Fruit fly (Drosophila melanogaster) whole organism, wandering third instar larva: Measurements from ENCODE around the gene Fst.

ENCODE experiments used
- Abd-B ChIP-seq: fragments of >200 bp; optimal IDR thresholded peaks from 2 replicates; lab custom pipeline; 2017; ENCODE audit warnings: missing biosample characterization, missing genetic modification characterization
- CG32264 ChIP-seq: fragments of 200-800 bp; sonication (Bioruptor generic); optimal IDR thresholded peaks from 2 replicates; lab custom pipeline; 2016; ENCODE audit warnings: missing biosample characterization, missing genetic modification characterization
- CG9705 ChIP-seq: fragments of 200-800 bp; sonication (Bioruptor generic); optimal IDR thresholded peaks from 2 replicates; lab custom pipeline; 2018; ENCODE audit warnings: missing biosample characterization, mild to moderate bottlenecking, missing genetic modification characterization
- Dfd ChIP-seq: fragments of >200 bp; optimal IDR thresholded peaks from 2 replicates; lab custom pipeline; 2017; ENCODE audit warnings: missing biosample characterization, missing genetic modification characterization
- Dif ChIP-seq: fragments of 200-275, 200-300 bp; sonication (Bioruptor generic); optimal IDR thresholded peaks from 2 replicates; lab custom pipeline; 2018; ENCODE audit warnings: missing biosample characterization, missing genetic modification characterization; ENCODE audit not compliant: partially characterized antibody
- GATAd ChIP-seq: sonication (Bioruptor generic); optimal IDR thresholded peaks from 2 replicates; lab custom pipeline; 2016; ENCODE audit warnings: missing biosample characterization, missing genetic modification characterization
- HLH106 ChIP-seq: fragments of 200-800 bp; optimal IDR thresholded peaks from 3 replicates; lab custom pipeline; 2019; ENCODE audit warnings: missing biosample characterization, mild to moderate bottlenecking, missing genetic modification characterization, moderate library complexity
- Hnf4 ChIP-seq: fragments of 200-800 bp; sonication (Bioruptor generic); optimal IDR thresholded peaks from 2 replicates; lab custom pipeline; 2016; ENCODE audit warnings: missing biosample characterization, mild to moderate bottlenecking, missing genetic modification characterization
- Hr83 ChIP-seq: fragments of 200-300 bp; sonication (Bioruptor generic); optimal IDR thresholded peaks from 2 replicates; lab custom pipeline; 2016; ENCODE audit warnings: missing biosample characterization, mild to moderate bottlenecking, missing genetic modification characterization, moderate library complexity; ENCODE audit not compliant: poor library complexity, severe bottlenecking
- Jra ChIP-seq: sonication (Bioruptor generic); optimal IDR thresholded peaks from 2 replicates; lab custom pipeline; 2016; ENCODE audit warnings: missing biosample characterization, missing genetic modification characterization
- Mio ChIP-seq: sonication (Bioruptor generic); optimal IDR thresholded peaks from 2 replicates; lab custom pipeline; 2016; ENCODE audit warnings: missing biosample characterization, missing genetic modification characterization
- N ChIP-seq: fragments of >200 bp; optimal IDR thresholded peaks from 2 replicates; lab custom pipeline; 2018; ENCODE audit warnings: missing biosample characterization, missing external identifiers, missing genetic modification characterization
- OdsH ChIP-seq: fragments of 200-800 bp; sonication (Bioruptor generic); optimal IDR thresholded peaks from 2 replicates; lab custom pipeline; 2016; ENCODE audit warnings: missing biosample characterization, mild to moderate bottlenecking, missing genetic modification characterization
- Rel ChIP-seq, 2 experiments: fragments of 200-800 bp; sonication (Bioruptor generic) in 1 of 2; optimal IDR thresholded peaks; 2 replicates in 1 of 2; 3 replicates in 1 of 2; lab custom pipeline; 2016 to 2019; ENCODE audit warnings: mild to moderate bottlenecking in 2 of 2, missing biosample characterization in 2 of 2, missing genetic modification characterization in 2 of 2, moderate library complexity in 1 of 2
- br ChIP-seq: fragments of 200-800 bp; sonication (Bioruptor generic); optimal IDR thresholded peaks from 2 replicates; lab custom pipeline; 2016; ENCODE audit warnings: missing biosample characterization, missing genetic modification characterization
- dmrt93B ChIP-seq: fragments of 200-800 bp; sonication (Bioruptor generic); optimal IDR thresholded peaks from 2 replicates; lab custom pipeline; 2018; ENCODE audit warnings: missing biosample characterization, mild to moderate bottlenecking, missing genetic modification characterization
- dsf ChIP-seq: sonication (Bioruptor generic); optimal IDR thresholded peaks from 2 replicates; lab custom pipeline; 2016; ENCODE audit warnings: missing biosample characterization, missing genetic modification characterization, borderline replicate concordance
- h ChIP-seq: fragments of 200-800 bp; sonication (Bioruptor generic); optimal IDR thresholded peaks from 3 replicates; lab custom pipeline; 2016; ENCODE audit warnings: missing biosample characterization, mild to moderate bottlenecking, missing genetic modification characterization
- jim ChIP-seq: fragments of 175-275, 200-325 bp; sonication (Bioruptor generic); optimal IDR thresholded peaks from 2 replicates; lab custom pipeline; 2016; ENCODE audit warnings: missing biosample characterization, mild to moderate bottlenecking, missing genetic modification characterization
- lola ChIP-seq: fragments of >200 bp; optimal IDR thresholded peaks from 2 replicates; lab custom pipeline; 2017; ENCODE audit warnings: missing biosample characterization, missing genetic modification characterization
- pan ChIP-seq: fragments of >200 bp; optimal IDR thresholded peaks from 2 replicates; lab custom pipeline; 2017
- psq ChIP-seq: fragments of 200-800 bp; sonication (Bioruptor generic); optimal IDR thresholded peaks from 3 replicates; lab custom pipeline; 2017; ENCODE audit warnings: missing biosample characterization, mild to moderate bottlenecking, missing genetic modification characterization, moderate library complexity
- rgr ChIP-seq: fragments of 200-800 bp; sonication (Bioruptor generic); optimal IDR thresholded peaks from 3 replicates; lab custom pipeline; 2016; ENCODE audit warnings: missing biosample characterization, mild to moderate bottlenecking, missing genetic modification characterization
- sv ChIP-seq: fragments of 200-800 bp; sonication (Bioruptor generic); optimal IDR thresholded peaks from 3 replicates; lab custom pipeline; 2016; ENCODE audit warnings: missing biosample characterization, missing genetic modification characterization
- usp ChIP-seq: fragments of >200 bp; optimal IDR thresholded peaks from 2 replicates; lab custom pipeline; 2017; ENCODE audit warnings: missing biosample characterization, missing genetic modification characterization
- woc ChIP-seq: sonication (Bioruptor generic); optimal IDR thresholded peaks from 2 replicates; lab custom pipeline; 2016; ENCODE audit warnings: missing biosample characterization, mild to moderate bottlenecking, missing genetic modification characterization

Fst gene

dm6 chr3R:9665405-9665804 lies 19.5 kb upstream of the Fst start:
- no peak for TF ChIP-seq usp (GFP tag; lab: Kevin White, UChicago)

dm6 chr3R:9644620-9645019 lies 1.3 kb downstream of the Fst start:
- no peak for TF ChIP-seq Mio (GFP tag; lab: Kevin White, UChicago)

dm6 chr3R:9643977-9644376 lies 2.0 kb downstream of the Fst start:
- TF ChIP-seq Rel (GFP tag; optimal IDR thresholded peaks at IDR 0.05; lab: Kevin White, UChicago) (no peak), Rel (tag; optimal IDR thresholded peaks at IDR 0.05; lab: Kevin White, UChicago) (peak; percentile 67), OdsH (GFP tag; lab: Kevin White, UChicago) (no peak), dmrt93B (no peak)

- TF ChIP-seq pan (lab: Kevin White, UChicago) = no peak
- no peak for TF ChIP-seq GATAd
- TF ChIP-seq N = no peak
- no peak for TF ChIP-seq br (GFP tag; lab: Kevin White, UChicago)
- no peak for TF ChIP-seq h (GFP tag; lab: Kevin White, UChicago)
- no peak for TF ChIP-seq HLH106 (tag; lab: Kevin White, UChicago)
- no peak for TF ChIP-seq CG32264 (GFP tag; lab: Kevin White, UChicago)
- no peak for TF ChIP-seq Dfd (GFP tag; lab: Kevin White, UChicago)
- TF ChIP-seq Rel (GFP tag; optimal IDR thresholded peaks at IDR 0.05; lab: Kevin White, UChicago) = no peak
- no peak for TF ChIP-seq Rel (tag; optimal IDR thresholded peaks at IDR 0.05; lab: Kevin White, UChicago)
- no peak for TF ChIP-seq dsf (GFP tag; lab: Kevin White, UChicago)
- no peak for TF ChIP-seq Dif (GFP tag; lab: Kevin White, UChicago)
Measured at dm6 chr3R:9640313-9640712, 5.6 kb downstream of the Fst start.

dm6 chr3R:9637882-9638281 lies 8.1 kb downstream of the Fst start, which contains the start of gene Dh44:
TSS of gene Dh44 (plus strand) at chr3R:9638182.
- TF ChIP-seq psq (no peak), rgr (no peak), Hnf4 (no peak), CG9705 (GFP tag; lab: Kevin White, UChicago) (no peak), sv (GFP tag; lab: Kevin White, UChicago) (no peak), lola (GFP tag; lab: Kevin White, UChicago) (no peak), Hr83 (GFP tag; lab: Kevin White, UChicago) (no peak), jim (no peak), Jra (GFP tag; lab: Kevin White, UChicago) (no peak), dmrt93B (no peak), dsf (GFP tag; lab: Kevin White, UChicago) (no peak)

dm6 chr3R:9637361-9637760 lies 8.6 kb downstream of the Fst start, which contains the start of gene Scm:
TSS of gene Scm (minus strand) at chr3R:9637611.
- TF ChIP-seq br (GFP tag; lab: Kevin White, UChicago) (no peak), rgr (peak; percentile 48), Rel (GFP tag; optimal IDR thresholded peaks at IDR 0.05; lab: Kevin White, UChicago) (no peak), Rel (tag; optimal IDR thresholded peaks at IDR 0.05; lab: Kevin White, UChicago) (peak; percentile 94)

- TF ChIP-seq woc (no peak), Dif (GFP tag; lab: Kevin White, UChicago) (no peak), dmrt93B (no peak), Mio (GFP tag; lab: Kevin White, UChicago) (no peak), Abd-B (no peak), pan (lab: Kevin White, UChicago) (no peak), CG9705 (GFP tag; lab: Kevin White, UChicago) (no peak), Dfd (GFP tag; lab: Kevin White, UChicago) (no peak)
Measured at dm6 chr3R:9632110-9632921, 13.6 kb downstream of the Fst start.
